Worm (Caenorhabditis elegans) whole organism, L4/young adult: ENCODE data around the gene R07B7.2.

ENCODE experiments used
- W03F9.2 ChIP-seq: fragments of 150-350 bp; optimal IDR thresholded peaks from 2 replicates; lab custom pipeline; 2014; ENCODE audit warnings: missing biosample characterization, missing genetic modification characterization
- dao-5 ChIP-seq: sonication (generic microtip); optimal IDR thresholded peaks from 2 replicates; lab custom pipeline; 2016; ENCODE audit warnings: missing genotype, missing genetic modification characterization, moderate library complexity, missing compliant biosample characterization
- him-1 ChIP-seq: sonication (generic microtip); optimal IDR thresholded peaks from 2 replicates; lab custom pipeline; 2016; ENCODE audit warnings: missing genotype, missing genetic modification reagents, missing genetic modification characterization, missing compliant biosample characterization

DNA sequence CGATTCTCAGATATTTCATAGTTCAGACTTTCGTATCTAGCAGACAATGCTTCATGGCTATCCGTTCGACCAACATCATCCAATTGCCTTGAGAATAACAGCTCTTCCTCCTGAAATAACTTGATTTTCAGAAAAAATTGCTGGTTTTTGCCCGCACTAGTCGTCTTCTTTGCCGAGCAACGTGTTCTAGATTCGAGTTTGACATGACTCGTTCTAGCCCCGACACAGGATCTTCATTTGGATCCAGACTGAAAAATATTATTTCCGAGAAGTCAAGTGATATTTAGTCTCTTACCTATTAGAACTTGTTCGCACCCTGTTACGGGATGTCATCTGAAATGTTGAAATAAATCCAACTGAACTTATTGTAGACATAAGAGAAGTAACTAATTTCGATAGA lies 3.5 kb upstream of the R07B7.2 start, which contains the start of gene clh-6:
- TF ChIP-seq W03F9.2, result no peak
- no peak for TF ChIP-seq him-1 (tag; lab: Kevin White, UChicago)
- TF ChIP-seq dao-5 (tag; lab: Kevin White, UChicago), result no peak
